Worm (Caenorhabditis elegans): ENCODE measurements around the gene skr-16.

DNA sequence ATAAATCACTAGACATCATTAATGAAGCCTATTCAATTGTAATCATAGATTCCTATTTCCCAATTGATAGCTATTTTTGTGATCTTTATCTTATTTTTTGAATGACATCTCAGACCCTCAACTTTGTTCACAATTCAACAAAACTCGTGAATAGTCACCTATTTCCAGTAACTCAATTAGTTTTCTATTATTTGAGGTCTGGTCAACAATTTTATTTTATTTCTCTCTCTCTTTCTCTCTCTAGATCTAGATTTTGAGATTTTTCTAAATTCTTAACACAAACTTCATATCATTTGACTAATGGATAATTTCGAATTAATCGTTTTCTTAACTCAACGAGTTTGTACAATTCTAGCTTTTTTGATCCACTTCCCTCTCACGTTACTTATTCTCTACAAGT, 5.0 kb downstream of the skr-16 start, which contains the start of gene str-1:
- TF ChIP-seq him-1 (tag; optimal IDR thresholded peaks at IDR 0.05) (no peak), W03F9.2 (tag; optimal IDR thresholded peaks at IDR 0.05) (no peak), dao-5 (tag; optimal IDR thresholded peaks at IDR 0.05) (no peak)
